Fruit fly (Drosophila melanogaster) whole organism, embryonic: ENCODE measurements around the gene CG15027.
A peak's percentile ranks its signal among the peaks of the same experiment; 100 is the strongest.

Experiments used
- Atf6 ChIP-seq: fragments of 200-800 bp; sonication (Bioruptor generic); IDR thresholded peaks from 2 replicates; pipeline ENCODE4 v1.3.6; 2022; ENCODE audit warnings: missing biosample characterization, missing genetic modification characterization
- Bdp1 ChIP-seq: fragments of 200-800 bp; sonication (Bioruptor generic); optimal IDR thresholded peaks from 3 replicates; lab custom pipeline; 2016; ENCODE audit warnings: missing biosample characterization, missing genetic modification characterization
- CG11398 ChIP-seq: fragments of 200-800 bp; sonication (Bioruptor generic); optimal IDR thresholded peaks from 2 replicates; lab custom pipeline; 2016; ENCODE audit warnings: missing biosample characterization, missing genetic modification characterization
- CG12071 ChIP-seq: fragments of 200-800 bp; sonication (Bioruptor generic); optimal IDR thresholded peaks from 3 replicates; lab custom pipeline; 2018; ENCODE audit warnings: missing biosample characterization, mild to moderate bottlenecking, missing genetic modification characterization
- CG12769 ChIP-seq: fragments of 200-800 bp; sonication (Bioruptor generic); optimal IDR thresholded peaks from 2 replicates; lab custom pipeline; 2019; ENCODE audit warnings: missing biosample characterization, mild to moderate bottlenecking, missing genetic modification characterization, moderate library complexity
- CG14710 ChIP-seq: fragments of 200-800 bp; sonication (Bioruptor generic); optimal IDR thresholded peaks from 3 replicates; lab custom pipeline; 2019; ENCODE audit warnings: missing biosample characterization, mild to moderate bottlenecking, missing genetic modification characterization, moderate library complexity
- CG15601 ChIP-seq: fragments of 200-800 bp; sonication (Bioruptor generic); optimal IDR thresholded peaks from 3 replicates; lab custom pipeline; 2019; ENCODE audit warnings: missing biosample characterization, mild to moderate bottlenecking, missing genetic modification characterization, moderate library complexity
- CG1647 ChIP-seq: fragments of 200-800 bp; sonication (Bioruptor generic); optimal IDR thresholded peaks from 3 replicates; lab custom pipeline; 2016; ENCODE audit warnings: missing biosample characterization, missing genetic modification characterization
- CG17802 ChIP-seq: fragments of 200-800 bp; sonication (Bioruptor generic); optimal IDR thresholded peaks from 2 replicates; lab custom pipeline; 2018; ENCODE audit warnings: missing biosample characterization, mild to moderate bottlenecking, missing genetic modification characterization, moderate library complexity
- CG18262 ChIP-seq: fragments of 200-800 bp; optimal IDR thresholded peaks from 3 replicates; lab custom pipeline; 2019; ENCODE audit warnings: missing biosample characterization, mild to moderate bottlenecking, missing genetic modification characterization, moderate library complexity
- CG32772 ChIP-seq: fragments of 200-800 bp; sonication (Bioruptor generic); IDR thresholded peaks from 2 replicates; pipeline ENCODE4 v1.3.6; 2022; ENCODE audit warnings: missing biosample characterization, missing genetic modification characterization
- CG3407 ChIP-seq: fragments of 200-800 bp; sonication (Bioruptor generic); optimal IDR thresholded peaks from 2 replicates; lab custom pipeline; 2018; ENCODE audit warnings: missing biosample characterization, mild to moderate bottlenecking, missing genetic modification characterization
- CG3726 ChIP-seq: fragments of 200-800 bp; sonication (Bioruptor generic); IDR thresholded peaks from 3 replicates; pipeline ENCODE4, ENCODE4 v1.3.6; 2022; ENCODE audit warnings: missing biosample characterization, missing genetic modification characterization
- CG4820 ChIP-seq: fragments of 200-800 bp; sonication (Bioruptor generic); optimal IDR thresholded peaks from 3 replicates; lab custom pipeline; 2016; ENCODE audit warnings: missing biosample characterization, missing genetic modification characterization
- CG6791 ChIP-seq: fragments of 200-800 bp; sonication (Bioruptor generic); IDR thresholded peaks from 3 replicates; pipeline ENCODE4 v1.3.6; 2022; ENCODE audit warnings: missing biosample characterization, missing genetic modification characterization; ENCODE audit not compliant: partially characterized antibody
- CG6854 ChIP-seq: fragments of 200-800 bp; sonication (Bioruptor generic); optimal IDR thresholded peaks from 3 replicates; lab custom pipeline; 2017; ENCODE audit warnings: missing biosample characterization, mild to moderate bottlenecking, missing genetic modification characterization
- CG7745 ChIP-seq: fragments of 200-800 bp; sonication (Bioruptor generic); optimal IDR thresholded peaks from 2 replicates; lab custom pipeline; 2018; ENCODE audit warnings: missing biosample characterization, mild to moderate bottlenecking, missing genetic modification characterization, moderate library complexity
- CG7963 ChIP-seq: fragments of 200-800 bp; sonication (Bioruptor generic); IDR thresholded peaks from 3 replicates; pipeline ENCODE4 v1.3.6; 2022; ENCODE audit warnings: missing biosample characterization, missing genetic modification characterization; ENCODE audit not compliant: partially characterized antibody
- Dip2 ChIP-seq: fragments of 200-800 bp; sonication (Bioruptor generic); IDR thresholded peaks from 2 replicates; pipeline ENCODE4 v1.3.6; 2022; ENCODE audit warnings: missing biosample characterization, missing genetic modification characterization
- Dp ChIP-seq: fragments of 200-800 bp; sonication (Bioruptor generic); optimal IDR thresholded peaks from 2 replicates; lab custom pipeline; 2018; ENCODE audit warnings: missing biosample characterization, mild to moderate bottlenecking, missing genetic modification characterization, moderate library complexity
- Lim3 ChIP-seq: fragments of 200-800 bp; sonication (Bioruptor generic); IDR thresholded peaks from 2 replicates; pipeline ENCODE4 v1.3.6; 2022; ENCODE audit warnings: missing biosample characterization, missing genetic modification characterization
- Mes4 ChIP-seq: fragments of 200-800 bp; sonication (Bioruptor generic); optimal IDR thresholded peaks from 2 replicates; lab custom pipeline; 2016; ENCODE audit warnings: missing biosample characterization, missing genetic modification characterization
- Myb ChIP-seq: fragments of 200-800 bp; sonication (Bioruptor generic); optimal IDR thresholded peaks from 2 replicates; lab custom pipeline; 2016; ENCODE audit warnings: missing biosample characterization, missing genetic modification characterization
- Nf-YB ChIP-seq: fragments of 200-800 bp; sonication (Bioruptor generic); optimal IDR thresholded peaks from 3 replicates; lab custom pipeline; 2019; ENCODE audit warnings: missing biosample characterization, mild to moderate bottlenecking, missing genetic modification characterization, moderate library complexity
- Poxn ChIP-seq: fragments of 200-800 bp; sonication (Bioruptor generic); IDR thresholded peaks from 2 replicates; pipeline ENCODE4 v1.3.6; 2022; ENCODE audit warnings: missing biosample characterization, missing genetic modification characterization
- Rfx ChIP-seq: fragments of 200-800 bp; sonication (Bioruptor generic); IDR thresholded peaks from 2 replicates; pipeline ENCODE4 v1.3.6; 2022; ENCODE audit warnings: missing biosample characterization, missing genetic modification characterization
- Sox100B ChIP-seq: fragments of 200-800 bp; sonication (Bioruptor generic); optimal IDR thresholded peaks from 3 replicates; lab custom pipeline; 2018; ENCODE audit warnings: missing biosample characterization, mild to moderate bottlenecking, missing genetic modification characterization
- Sry-β ChIP-seq: fragments of 200-800 bp; sonication (Bioruptor generic); optimal IDR thresholded peaks from 2 replicates; lab custom pipeline; 2018; ENCODE audit warnings: missing biosample characterization, mild to moderate bottlenecking, missing genetic modification characterization, moderate library complexity
- Sry-δ ChIP-seq: fragments of 200-800 bp; sonication (Bioruptor generic); optimal IDR thresholded peaks from 2 replicates; lab custom pipeline; 2016; ENCODE audit warnings: missing biosample characterization, missing genetic modification characterization
- Taf1 ChIP-seq: fragments of 200-800 bp; sonication (Bioruptor generic); IDR thresholded peaks from 2 replicates; pipeline ENCODE4 v1.3.6; 2022; ENCODE audit warnings: missing biosample characterization, missing genetic modification characterization
- Tbp ChIP-seq: fragments of >200 bp; optimal IDR thresholded peaks from 2 replicates; lab custom pipeline; 2018; ENCODE audit warnings: missing biosample characterization, missing genetic modification characterization
- Vsx1 ChIP-seq: fragments of 200-800 bp; sonication (Bioruptor generic); optimal IDR thresholded peaks from 2 replicates; lab custom pipeline; 2017; ENCODE audit warnings: missing biosample characterization, mild to moderate bottlenecking, missing genetic modification characterization, missing genetic modification reagents
- Xrp1 ChIP-seq: fragments of 200-800 bp; sonication (Bioruptor generic); IDR thresholded peaks from 2 replicates; pipeline ENCODE4 v1.3.6; 2022; ENCODE audit warnings: missing biosample characterization, missing genetic modification characterization
- ap ChIP-seq: fragments of 200-800 bp; sonication (Bioruptor generic); IDR thresholded peaks from 2 replicates; pipeline ENCODE4 v1.3.6; 2022; ENCODE audit warnings: missing biosample characterization, missing genetic modification characterization
- ash1 ChIP-seq: fragments of 200-800 bp; sonication (Bioruptor generic); optimal IDR thresholded peaks from 2 replicates; lab custom pipeline; 2018; ENCODE audit warnings: missing biosample characterization, mild to moderate bottlenecking, missing genetic modification characterization
- corto ChIP-seq: fragments of 200-800 bp; sonication (Bioruptor generic); optimal IDR thresholded peaks from 2 replicates; lab custom pipeline; 2016; ENCODE audit warnings: missing biosample characterization, mild to moderate bottlenecking, missing genetic modification characterization, moderate library complexity
- disco-r ChIP-seq: fragments of 200-800 bp; sonication (Bioruptor generic); optimal IDR thresholded peaks from 2 replicates; lab custom pipeline; 2016; ENCODE audit warnings: missing biosample characterization, missing genetic modification characterization
- gem ChIP-seq: fragments of 200-800 bp; sonication (Bioruptor generic); optimal IDR thresholded peaks from 2 replicates; lab custom pipeline; 2019; ENCODE audit warnings: missing biosample characterization, mild to moderate bottlenecking, missing genetic modification characterization, moderate library complexity
- gt ChIP-seq: fragments of 200-800 bp; sonication (Bioruptor generic); IDR thresholded peaks from 2 replicates; pipeline ENCODE4 v1.3.6; 2022; ENCODE audit warnings: missing biosample characterization, missing genetic modification characterization
- hb ChIP-seq: fragments of 200-800 bp; sonication (Bioruptor generic); IDR thresholded peaks from 3 replicates; pipeline ENCODE4 v1.3.6; 2022; ENCODE audit warnings: missing biosample characterization, missing genetic modification characterization; ENCODE audit not compliant: partially characterized antibody
- her ChIP-seq: fragments of 200-800 bp; sonication (Bioruptor generic); optimal IDR thresholded peaks from 2 replicates; lab custom pipeline; 2016; ENCODE audit warnings: missing biosample characterization, missing genetic modification characterization
- ind ChIP-seq: fragments of 200-800 bp; sonication (Bioruptor generic); optimal IDR thresholded peaks from 3 replicates; lab custom pipeline; 2016; ENCODE audit warnings: missing biosample characterization, missing genetic modification characterization
- jigr1 ChIP-seq: fragments of 200-800 bp; sonication (Bioruptor generic); IDR thresholded peaks from 3 replicates; pipeline ENCODE4 v1.3.6; 2022; ENCODE audit warnings: missing biosample characterization, missing genetic modification characterization
- ken ChIP-seq: fragments of 200-800 bp; sonication (Bioruptor generic); IDR thresholded peaks from 3 replicates; pipeline ENCODE4 v1.3.6; 2022; ENCODE audit warnings: missing biosample characterization, missing genetic modification characterization
- knrl ChIP-seq: fragments of 200-800 bp; sonication (Bioruptor generic); IDR thresholded peaks from 3 replicates; pipeline ENCODE4 v1.3.6; 2022; ENCODE audit warnings: missing biosample characterization, missing genetic modification characterization; ENCODE audit not compliant: partially characterized antibody
- lab ChIP-seq: fragments of 200-800 bp; sonication (Bioruptor generic); optimal IDR thresholded peaks from 3 replicates; lab custom pipeline; 2017; ENCODE audit warnings: missing biosample characterization, missing genetic modification characterization, mild to moderate bottlenecking, moderate library complexity, missing genetic modification reagents
- luna ChIP-seq: fragments of 200-800 bp; sonication (Bioruptor generic); optimal IDR thresholded peaks from 2 replicates; lab custom pipeline; 2016; ENCODE audit warnings: missing biosample characterization, missing genetic modification characterization
- mirr ChIP-seq: fragments of 200-800 bp; sonication (Bioruptor generic); optimal IDR thresholded peaks from 3 replicates; lab custom pipeline; 2018; ENCODE audit warnings: missing biosample characterization, mild to moderate bottlenecking, missing genetic modification characterization
- nmo ChIP-seq: fragments of 200-800 bp; sonication (Bioruptor generic); optimal IDR thresholded peaks from 2 replicates; lab custom pipeline; 2018; ENCODE audit warnings: missing biosample characterization, mild to moderate bottlenecking, missing genetic modification characterization, moderate library complexity
- tap ChIP-seq: fragments of 200-800 bp; optimal IDR thresholded peaks from 3 replicates; lab custom pipeline; 2019; ENCODE audit warnings: missing biosample characterization, mild to moderate bottlenecking, missing genetic modification characterization, moderate library complexity
- trh ChIP-seq: fragments of 200-800 bp; sonication (Bioruptor generic); optimal IDR thresholded peaks from 2 replicates; lab custom pipeline; 2016; ENCODE audit warnings: missing biosample characterization, missing genetic modification characterization

Gene CG15027

dm6 chrX:15066374-15067057, 19.1 kb downstream of the CG15027 start, which contains the start of the genes opm and dob:
Gene opm (minus strand): TSS chrX:15066432.
Gene dob (plus strand): TSS chrX:15067007.
- no peak for TF ChIP-seq CG7745 (tag; lab: Kevin White, UChicago)
- TF ChIP-seq CG14710, result peak; percentile 80
- no peak for TF ChIP-seq CG4820 (GFP tag; lab: Kevin White, UChicago)
- TF ChIP-seq CG3726, result no peak
- no peak for TF ChIP-seq Mes4 (GFP tag; lab: Kevin White, UChicago)
- TF ChIP-seq CG6854 (GFP tag; lab: Kevin White, UChicago), result no peak
- no peak for TF ChIP-seq CG7963 (GFP tag; lab: Robert Waterston, UW)
- no peak for TF ChIP-seq Atf6
- TF ChIP-seq nmo, result peak; percentile 64
- no peak for TF ChIP-seq CG11398 (GFP tag; lab: Kevin White, UChicago)
- no peak for TF ChIP-seq disco-r (GFP tag; lab: Kevin White, UChicago)
- TF ChIP-seq Lim3 (GFP tag; lab: Robert Waterston, UW), result no peak
- TF ChIP-seq hb (GFP tag; lab: Robert Waterston, UW), result no peak
- TF ChIP-seq jigr1 (GFP tag; lab: Robert Waterston, UW), result no peak
- TF ChIP-seq Sry-β, result peak; percentile 95
- peak; percentile 28 for TF ChIP-seq CG15601 (tag; lab: Kevin White, UChicago)
- no peak for TF ChIP-seq tap (tag; lab: Kevin White, UChicago)
- TF ChIP-seq ind (GFP tag; lab: Kevin White, UChicago), result no peak
- TF ChIP-seq CG12071, result no peak
- no peak for TF ChIP-seq knrl
- peak; percentile 61 for TF ChIP-seq gem (tag; lab: Kevin White, UChicago)
- TF ChIP-seq ash1 (GFP tag; lab: Kevin White, UChicago), result no peak
- TF ChIP-seq Poxn (GFP tag; lab: Robert Waterston, UW), result no peak
- TF ChIP-seq Rfx (GFP tag; lab: Robert Waterston, UW), result 0 out of 2 replicates have a peak, but pooled peaks have one; percentile 7
- peak; percentile 79 for TF ChIP-seq Dp (GFP tag; lab: Kevin White, UChicago)
- no peak for TF ChIP-seq CG32772
- no peak for TF ChIP-seq Vsx1 (GFP tag; lab: Kevin White, UChicago)
- TF ChIP-seq mirr (GFP tag; lab: Kevin White, UChicago), result no peak
- no peak for TF ChIP-seq Bdp1 (GFP tag; lab: Kevin White, UChicago)
- TF ChIP-seq Nf-YB, result no peak
- no peak for TF ChIP-seq luna (GFP tag; lab: Kevin White, UChicago)
- no peak for TF ChIP-seq corto
- TF ChIP-seq ken (GFP tag; lab: Robert Waterston, UW), result no peak
- TF ChIP-seq Sry-δ (GFP tag; lab: Kevin White, UChicago), result peak; percentile 17
- no peak for TF ChIP-seq Dip2 (GFP tag; lab: Robert Waterston, UW)
- no peak for TF ChIP-seq Sox100B (GFP tag; lab: Kevin White, UChicago)
- TF ChIP-seq CG18262 (tag; lab: Kevin White, UChicago), result peak; percentile 37
- no peak for TF ChIP-seq CG1647 (GFP tag; lab: Kevin White, UChicago)
- no peak for TF ChIP-seq gt (GFP tag; lab: Robert Waterston, UW)
- TF ChIP-seq CG12769 (tag; lab: Kevin White, UChicago), result no peak
- TF ChIP-seq ap, result no peak
- no peak for TF ChIP-seq her (GFP tag; lab: Kevin White, UChicago)
- no peak for TF ChIP-seq CG3407
- peak; percentile 89 for TF ChIP-seq Myb
- TF ChIP-seq lab (GFP tag; lab: Kevin White, UChicago), result no peak
- TF ChIP-seq CG6791, result no peak
- TF ChIP-seq CG17802 (tag; lab: Kevin White, UChicago), result no peak
- no peak for TF ChIP-seq trh (GFP tag; lab: Kevin White, UChicago)
- no peak for TF ChIP-seq Taf1 (GFP tag; lab: Robert Waterston, UW)
- TF ChIP-seq Xrp1 (GFP tag; lab: Robert Waterston, UW), result no peak
- TF ChIP-seq Tbp, result no peak
